Fruit fly (Drosophila melanogaster): ENCODE results near the gene ppk20.

DNA sequence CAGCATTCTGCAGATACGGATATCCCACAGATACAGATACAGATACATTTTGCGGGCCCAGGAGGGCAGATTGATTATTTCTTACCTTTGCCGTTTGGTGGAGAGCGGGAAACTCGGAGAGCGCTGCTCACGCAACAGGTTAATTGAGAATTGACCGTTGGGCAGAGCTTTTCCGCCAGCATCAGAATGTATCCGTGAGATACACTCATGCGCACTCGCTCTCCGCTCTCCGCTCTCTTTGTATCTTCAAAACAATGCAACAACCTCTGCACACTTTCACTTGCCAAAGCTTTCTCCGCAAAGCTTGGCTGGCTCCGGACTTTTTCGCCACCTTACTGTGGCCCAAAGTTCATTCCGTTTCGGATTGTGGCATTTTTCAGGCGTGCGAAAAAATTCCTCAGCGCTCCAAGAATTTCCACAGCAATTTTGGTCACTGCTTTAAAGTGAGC lies 13.5 kb upstream of the ppk20 start, which contains the start of the genes CG7582 and Gycalpha99B:
- TF ChIP-seq CG12605 (GFP tag; IDR thresholded peaks at IDR 0.05) (peak; percentile 92), CG8159 (tag; optimal IDR thresholded peaks at IDR 0.05) (no peak), Snoo (tag; optimal IDR thresholded peaks at IDR 0.05) (no peak), CG17806 (tag; optimal IDR thresholded peaks at IDR 0.05) (no peak), EcR (GFP tag; optimal IDR thresholded peaks at IDR 0.05) (peak; percentile 74), CG8301 (tag; optimal IDR thresholded peaks at IDR 0.05) (peak; percentile 44), D1 (tag; optimal IDR thresholded peaks at IDR 0.05) (no peak)
